Worm (Caenorhabditis elegans): ENCODE data around the gene C55C3.1.

DNA sequence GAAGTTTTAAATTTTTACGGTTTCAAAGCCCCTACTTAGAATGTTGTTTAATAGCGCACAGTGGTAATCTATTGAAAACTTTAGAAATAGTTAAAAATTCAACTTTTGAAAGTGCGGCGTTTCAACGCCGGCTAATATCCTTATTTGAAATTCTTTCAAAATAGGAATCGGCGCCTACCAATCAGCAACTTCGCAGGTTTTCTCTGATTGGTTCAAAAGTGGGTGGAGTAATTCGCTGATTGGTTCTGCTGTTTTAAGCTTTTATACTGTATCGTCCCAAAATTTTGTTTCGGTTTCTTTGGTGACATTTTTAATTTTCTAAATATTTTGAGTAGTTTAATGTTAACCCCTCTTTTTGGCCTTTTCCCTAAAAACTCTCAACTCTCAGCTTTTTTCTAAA is 43.1 kb downstream of the C55C3.1 start:
- TF ChIP-seq ztf-4 (tag; optimal IDR thresholded peaks at IDR 0.05) (no peak), ceh-90 (tag; optimal IDR thresholded peaks at IDR 0.05) (no peak)
